Worm (Caenorhabditis elegans) whole organism, young adult: ENCODE measurements around the gene F47E1.4.

Source experiments
- B0261.1 ChIP-seq: sonication (generic microtip); optimal IDR thresholded peaks from 2 replicates; lab custom pipeline; 2016; ENCODE audit warnings: mild to moderate bottlenecking, missing genetic modification characterization, moderate library complexity, missing compliant biosample characterization
- C17E4.6 ChIP-seq: fragments of 200-800 bp; sonication (Bioruptor generic); IDR thresholded peaks from 2 replicates; pipeline ENCODE4 v1.3.6; 2022; ENCODE audit warnings: missing genetic modification reagents, missing genetic modification characterization, missing compliant biosample characterization
- D2030.7 ChIP-seq: fragments of 200-800 bp; sonication (Bioruptor generic); IDR thresholded peaks from 2 replicates; pipeline ENCODE4 v1.3.6; 2022; ENCODE audit warnings: missing genetic modification reagents, missing genetic modification characterization, missing compliant biosample characterization
- F23B12.7 ChIP-seq: sonication (generic microtip); optimal IDR thresholded peaks from 2 replicates; lab custom pipeline; 2017; ENCODE audit warnings: missing genetic modification characterization, mild to moderate bottlenecking, missing compliant biosample characterization, antibody characterized with exemption, moderate library complexity; ENCODE audit not compliant: insufficient read depth
- ZK185.1 ChIP-seq: sonication (generic microtip); optimal IDR thresholded peaks from 2 replicates; lab custom pipeline; 2016; ENCODE audit warnings: mild to moderate bottlenecking, missing genetic modification characterization, missing compliant biosample characterization; ENCODE audit not compliant: poor library complexity, severe bottlenecking
- ama-1 ChIP-seq, 3 experiments: fragments of 150-350 bp in 1 of 3; sonication (generic microtip) in 2 of 3; optimal IDR thresholded peaks; 2 replicates each; lab custom pipeline; 2014 to 2018; ENCODE audit warnings: missing biosample characterization in 2 of 3, missing genetic modification characterization in 2 of 3, missing genetic modification reagents in 2 of 3
- bed-2 ChIP-seq: fragments of 200-800 bp; sonication (Bioruptor generic); IDR thresholded peaks from 2 replicates; pipeline ENCODE4 v1.3.6; 2022; ENCODE audit warnings: missing genetic modification reagents, missing genetic modification characterization, missing compliant biosample characterization
- ceh-100 ChIP-seq: fragments of 200-800 bp; sonication (Bioruptor generic); IDR thresholded peaks from 2 replicates; pipeline ENCODE4 v1.3.6; 2022; ENCODE audit warnings: missing genetic modification reagents, missing genetic modification characterization, missing compliant biosample characterization
- ceh-40 ChIP-seq: fragments of 200-800 bp; sonication (Bioruptor generic); IDR thresholded peaks from 2 replicates; pipeline ENCODE4 v1.3.6; 2022; ENCODE audit warnings: missing genetic modification characterization, missing compliant biosample characterization
- ceh-79 ChIP-seq: sonication (generic microtip); optimal IDR thresholded peaks from 2 replicates; lab custom pipeline; 2017; ENCODE audit warnings: mild to moderate bottlenecking, missing genetic modification characterization, missing compliant biosample characterization
- die-1 ChIP-seq: sonication (generic microtip); optimal IDR thresholded peaks from 2 replicates; lab custom pipeline; 2016; ENCODE audit warnings: missing genotype, mild to moderate bottlenecking, missing genetic modification characterization, missing compliant biosample characterization
- dpff-1 ChIP-seq: sonication (generic microtip); optimal IDR thresholded peaks from 2 replicates; lab custom pipeline; 2017; ENCODE audit warnings: mild to moderate bottlenecking, missing genetic modification characterization, missing compliant biosample characterization
- egl-18 ChIP-seq: fragments of 200-800 bp; sonication (Bioruptor generic); IDR thresholded peaks from 2 replicates; pipeline ENCODE4 v1.3.6; 2022; ENCODE audit warnings: missing genetic modification reagents, missing genetic modification characterization, missing compliant biosample characterization
- egl-44 ChIP-seq: fragments of 200-800 bp; sonication (Bioruptor generic); IDR thresholded peaks from 2 replicates; pipeline ENCODE4 v1.3.6; 2022; ENCODE audit warnings: missing genetic modification reagents, missing genetic modification characterization, missing compliant biosample characterization
- egrh-3 ChIP-seq: fragments of 200-800 bp; sonication (Bioruptor generic); IDR thresholded peaks from 2 replicates; pipeline ENCODE4 v1.3.6; 2022; ENCODE audit warnings: missing genetic modification reagents, missing genetic modification characterization, missing compliant biosample characterization
- fkh-3 ChIP-seq: sonication (generic microtip); optimal IDR thresholded peaks from 2 replicates; lab custom pipeline; 2016; ENCODE audit warnings: mild to moderate bottlenecking, missing genetic modification characterization, missing compliant biosample characterization
- him-1 ChIP-seq: sonication (generic microtip); optimal IDR thresholded peaks from 2 replicates; lab custom pipeline; 2016; ENCODE audit warnings: missing genotype, missing genetic modification reagents, missing genetic modification characterization, missing compliant biosample characterization
- hlh-12 ChIP-seq: sonication (generic microtip); optimal IDR thresholded peaks from 2 replicates; lab custom pipeline; 2016; ENCODE audit warnings: missing genetic modification characterization, missing compliant biosample characterization
- hlh-26 ChIP-seq: fragments of 200-800 bp; sonication (Bioruptor generic); conservative IDR thresholded peaks from 2 replicates; pipeline ENCODE4 v1.3.6; 2022; ENCODE audit warnings: missing genetic modification reagents, missing genetic modification characterization, missing compliant biosample characterization
- hmg-1.2 ChIP-seq: fragments of 200-800 bp; sonication (Bioruptor generic); IDR thresholded peaks from 2 replicates; pipeline ENCODE4 v1.3.6; 2022; ENCODE audit warnings: missing genetic modification reagents, missing genetic modification characterization, missing compliant biosample characterization
- hrde-1 ChIP-seq: sonication (generic microtip); optimal IDR thresholded peaks from 2 replicates; lab custom pipeline; 2016; ENCODE audit warnings: missing genetic modification characterization, mild to moderate bottlenecking, missing compliant biosample characterization, moderate library complexity, missing genotype, missing genetic modification reagents, borderline replicate concordance
- lag-1 ChIP-seq: fragments of 200-800 bp; sonication (Bioruptor generic); IDR thresholded peaks from 2 replicates; pipeline ENCODE4 v1.3.6; 2022; ENCODE audit warnings: missing genetic modification reagents, missing genetic modification characterization, missing compliant biosample characterization
- let-526 ChIP-seq: fragments of 200-800 bp; sonication (Bioruptor generic); IDR thresholded peaks from 2 replicates; pipeline ENCODE4 v1.3.6; 2022; ENCODE audit warnings: missing genetic modification reagents, missing genetic modification characterization, missing compliant biosample characterization
- let-607 ChIP-seq, 2 experiments: fragments of 200-800 bp in 1 of 2; sonication (Bioruptor generic) in 1 of 2; sonication (generic microtip) in 1 of 2; optimal IDR thresholded peaks; 2 replicates each; lab custom pipeline; 2016 to 2018; ENCODE audit warnings: mild to moderate bottlenecking in 2 of 2, missing compliant biosample characterization in 2 of 2, missing genetic modification characterization in 2 of 2, moderate library complexity in 2 of 2, missing genotype in 1 of 2
- lin-26 ChIP-seq: fragments of 200-800 bp; sonication (Bioruptor generic); IDR thresholded peaks from 2 replicates; pipeline ENCODE4 v1.3.6; 2022; ENCODE audit warnings: missing genetic modification reagents, missing genetic modification characterization, missing compliant biosample characterization
- lin-40 ChIP-seq: sonication (generic microtip); optimal IDR thresholded peaks from 2 replicates; lab custom pipeline; 2016; ENCODE audit warnings: missing genetic modification characterization, mild to moderate bottlenecking, missing compliant biosample characterization, missing genotype, missing genetic modification reagents
- lsy-27 ChIP-seq: sonication (generic microtip); optimal IDR thresholded peaks from 2 replicates; lab custom pipeline; 2017; ENCODE audit warnings: missing genetic modification characterization, mild to moderate bottlenecking, missing compliant biosample characterization, antibody characterized with exemption, missing genotype, borderline replicate concordance; ENCODE audit not compliant: insufficient read depth
- madf-10 ChIP-seq: sonication (generic microtip); optimal IDR thresholded peaks from 2 replicates; lab custom pipeline; 2016; ENCODE audit warnings: mild to moderate bottlenecking, missing genetic modification characterization, missing compliant biosample characterization
- madf-3 ChIP-seq: fragments of 200-800 bp; sonication (Bioruptor generic); IDR thresholded peaks from 2 replicates; pipeline ENCODE4 v1.3.6; 2022; ENCODE audit warnings: missing genetic modification reagents, missing genetic modification characterization, missing compliant biosample characterization
- mcd-1 ChIP-seq: fragments of 200-800 bp; sonication (Bioruptor generic); IDR thresholded peaks from 2 replicates; pipeline ENCODE4 v1.3.6; 2022; ENCODE audit warnings: missing genetic modification reagents, missing genetic modification characterization, missing compliant biosample characterization
- mes-4 ChIP-seq: sonication (generic microtip); optimal IDR thresholded peaks from 2 replicates; lab custom pipeline; 2016; ENCODE audit warnings: missing genotype, missing genetic modification characterization, missing compliant biosample characterization
- mxl-1 ChIP-seq: sonication (generic microtip); optimal IDR thresholded peaks from 2 replicates; lab custom pipeline; 2016; ENCODE audit warnings: missing genetic modification characterization, missing compliant biosample characterization
- nfya-1 ChIP-seq: sonication (generic microtip); optimal IDR thresholded peaks from 2 replicates; lab custom pipeline; 2017; ENCODE audit warnings: antibody characterized with exemption, missing compliant biosample characterization, missing genetic modification characterization, borderline replicate concordance; ENCODE audit not compliant: insufficient read depth
- nhr-90 ChIP-seq: sonication (generic microtip); optimal IDR thresholded peaks from 2 replicates; lab custom pipeline; 2016; ENCODE audit warnings: missing genotype, mild to moderate bottlenecking, missing genetic modification characterization, missing compliant biosample characterization
- pbrm-1 ChIP-seq: fragments of 200-800 bp; sonication (Bioruptor generic); IDR thresholded peaks from 2 replicates; pipeline ENCODE4 v1.3.6; 2022; ENCODE audit warnings: missing genetic modification reagents, missing genetic modification characterization, missing compliant biosample characterization
- rec-8 ChIP-seq, 2 experiments: sonication (generic microtip); optimal IDR thresholded peaks; 2 replicates each; lab custom pipeline; 2016; ENCODE audit warnings: mild to moderate bottlenecking in 2 of 2, missing genetic modification characterization in 2 of 2, missing genetic modification reagents in 2 of 2, missing genotype in 2 of 2, missing biosample characterization in 1 of 2, missing compliant biosample characterization in 1 of 2, moderate library complexity in 1 of 2
- rpc-1 ChIP-seq, 2 experiments: fragments of 150-350 bp in 1 of 2; sonication (generic microtip) in 1 of 2; optimal IDR thresholded peaks; 2 replicates each; lab custom pipeline; 2014 to 2018; ENCODE audit warnings: missing biosample characterization in 1 of 2, missing genetic modification characterization in 1 of 2, missing genetic modification reagents in 1 of 2, missing genotype in 1 of 2
- snpc-1.3 ChIP-seq: sonication (generic microtip); optimal IDR thresholded peaks from 2 replicates; lab custom pipeline; 2017; ENCODE audit warnings: missing genetic modification characterization, mild to moderate bottlenecking, missing compliant biosample characterization, antibody characterized with exemption, moderate library complexity, missing genotype, missing genetic modification reagents; ENCODE audit not compliant: insufficient read depth
- snpc-4 ChIP-seq, 5 experiments: fragments of 150-350 bp in 1 of 5; sonication (generic microtip) in 4 of 5; optimal IDR thresholded peaks; 2 replicates each; lab custom pipeline; 2014 to 2018; ENCODE audit warnings: missing genetic modification characterization in 5 of 5, missing biosample characterization in 3 of 5, antibody characterized with exemption in 2 of 5, mild to moderate bottlenecking in 2 of 5, missing compliant biosample characterization in 2 of 5, missing genotype in 2 of 5, moderate library complexity in 2 of 5, missing genetic modification reagents in 1 of 5
- somi-1 ChIP-seq: fragments of 200-800 bp; sonication (Bioruptor generic); optimal IDR thresholded peaks from 2 replicates; lab custom pipeline; 2018; ENCODE audit warnings: mild to moderate bottlenecking, missing genetic modification characterization, missing compliant biosample characterization
- sptf-2 ChIP-seq: fragments of 200-800 bp; sonication (Bioruptor generic); optimal IDR thresholded peaks from 2 replicates; lab custom pipeline; 2018; ENCODE audit warnings: mild to moderate bottlenecking, missing genetic modification characterization, missing compliant biosample characterization
- zim-3 ChIP-seq: sonication (generic microtip); optimal IDR thresholded peaks from 2 replicates; lab custom pipeline; 2017; ENCODE audit warnings: mild to moderate bottlenecking, missing genetic modification characterization, moderate library complexity, missing compliant biosample characterization
- ztf-18 ChIP-seq: sonication (generic microtip); optimal IDR thresholded peaks from 2 replicates; lab custom pipeline; 2016; ENCODE audit warnings: missing genotype, mild to moderate bottlenecking, missing genetic modification characterization, missing compliant biosample characterization

The F47E1.4 gene

DNA sequence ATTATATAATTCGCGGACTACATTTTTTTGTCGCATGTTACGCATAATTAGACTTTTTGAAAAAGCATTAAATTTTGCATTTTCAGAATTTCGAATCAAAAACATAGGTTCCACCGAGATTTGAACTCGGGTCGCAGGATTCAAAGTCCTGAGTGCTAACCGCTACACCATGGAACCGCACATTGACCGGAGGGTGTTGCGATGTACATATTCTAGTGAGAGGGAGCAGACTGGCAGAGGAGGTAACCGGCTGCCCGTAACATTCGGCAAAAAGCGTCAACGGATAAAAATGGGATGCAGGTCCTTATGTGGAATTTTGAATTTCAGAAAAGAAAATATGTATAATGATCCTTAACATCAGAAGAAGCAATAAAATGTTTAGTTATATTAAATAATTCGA, 15.5 kb downstream of the F47E1.4 start (continued):
- peak; percentile 70; the same call in 1 of the 2 replicates for TF ChIP-seq let-526 (GFP tag; lab: Robert Waterston, UW)
- TF ChIP-seq snpc-4 (GFP tag; optimal IDR thresholded peaks at IDR 0.05; lab: Kevin White, UChicago) = peak; percentile 50
- peak in 1 of 4 experiments; percentile 55 for TF ChIP-seq snpc-4 (tag; optimal IDR thresholded peaks at IDR 0.05; lab: Kevin White, UChicago)
- peak; percentile 45 to 61 for TF ChIP-seq rec-8 (tag; optimal IDR thresholded peaks at IDR 0.05; lab: Kevin White, UChicago)
- no peak for TF ChIP-seq nfya-1 (tag; lab: Kevin White, UChicago)
- peak; percentile 72 for TF ChIP-seq pbrm-1
- no peak for TF ChIP-seq bed-2 (GFP tag; lab: Robert Waterston, UW)
- TF ChIP-seq egl-18 = peak; percentile 48; the same call in 1 of the 2 replicates
- no peak for TF ChIP-seq F23B12.7 (tag; lab: Kevin White, UChicago)
- TF ChIP-seq ceh-79 (tag; lab: Kevin White, UChicago) = no peak
- TF ChIP-seq fkh-3 (tag; lab: Kevin White, UChicago) = peak; percentile 67
- no peak; the same call in 1 of the 2 replicates for TF ChIP-seq egl-44 (GFP tag; lab: Robert Waterston, UW)
- TF ChIP-seq somi-1 = peak; percentile 28
- peak; percentile 26 for TF ChIP-seq lin-40 (tag; lab: Kevin White, UChicago)
- TF ChIP-seq lsy-27 (tag; lab: Kevin White, UChicago) = no peak
- TF ChIP-seq mes-4 (tag; lab: Kevin White, UChicago) = peak; percentile 72
- peak; percentile 71 for TF ChIP-seq ztf-18 (tag; lab: Kevin White, UChicago)
- TF ChIP-seq mcd-1 (GFP tag; lab: Robert Waterston, UW) = no peak
- TF ChIP-seq sptf-2 = peak; percentile 35
- 0 out of 2 replicates have a peak, but pooled peaks have one; percentile 9 for TF ChIP-seq lag-1 (GFP tag; lab: Robert Waterston, UW)
- TF ChIP-seq C17E4.6 (GFP tag; lab: Robert Waterston, UW) = no peak
- peak; percentile 89 for TF ChIP-seq rpc-1 (optimal IDR thresholded peaks at IDR 0.05; lab: Kevin White, UChicago)
- peak; percentile 92 for TF ChIP-seq rpc-1 (tag; optimal IDR thresholded peaks at IDR 0.05; lab: Kevin White, UChicago)
- peak in 1 of 2 experiments; percentile 55 for TF ChIP-seq let-607 (tag; optimal IDR thresholded peaks at IDR 0.05; lab: Kevin White, UChicago)
- TF ChIP-seq B0261.1 = peak; percentile 88
- peak; percentile 30 for TF ChIP-seq hlh-12
- TF ChIP-seq ceh-40 (GFP tag; lab: Robert Waterston, UW) = peak; percentile 68
- peak; percentile 34 for TF ChIP-seq hrde-1 (tag; lab: Kevin White, UChicago)
- peak; percentile 92 for TF ChIP-seq lin-26 (GFP tag; lab: Robert Waterston, UW)
- TF ChIP-seq hlh-26 (GFP tag; lab: Robert Waterston, UW) = no peak
- TF ChIP-seq madf-3 (GFP tag; lab: Robert Waterston, UW) = 0 out of 2 replicates have a peak, but pooled peaks have one; percentile 35
- no peak for TF ChIP-seq dpff-1 (tag; lab: Kevin White, UChicago)
- TF ChIP-seq snpc-1.3 (tag; lab: Kevin White, UChicago) = peak; percentile 30
- peak; percentile 38; the same call in 1 of the 2 replicates for TF ChIP-seq D2030.7 (GFP tag; lab: Robert Waterston, UW)
- peak; percentile 25; the same call in 1 of the 2 replicates for TF ChIP-seq egrh-3 (GFP tag; lab: Robert Waterston, UW)
- TF ChIP-seq zim-3 = peak; percentile 8
- peak; percentile 73 for TF ChIP-seq hmg-1.2 (GFP tag; lab: Robert Waterston, UW)
- TF ChIP-seq die-1 (tag; lab: Kevin White, UChicago) = peak; percentile 81
- peak; percentile 80 for TF ChIP-seq nhr-90 (tag; lab: Kevin White, UChicago)
- TF ChIP-seq mxl-1 (tag; lab: Kevin White, UChicago) = peak; percentile 59
- no peak for TF ChIP-seq ama-1 (optimal IDR thresholded peaks at IDR 0.05; lab: Kevin White, UChicago)
- peak in 1 of 2 experiments; percentile 66 for TF ChIP-seq ama-1 (GFP tag; optimal IDR thresholded peaks at IDR 0.05; lab: Kevin White, UChicago)
- no peak for TF ChIP-seq ceh-100 (GFP tag; lab: Robert Waterston, UW)
- TF ChIP-seq him-1 = peak; percentile 77
- TF ChIP-seq ZK185.1 (tag; lab: Kevin White, UChicago) = peak; percentile 60
- peak; percentile 74 for TF ChIP-seq madf-10 (tag; lab: Kevin White, UChicago)
- TF ChIP-seq, all 124 proteins: peak for 45
